Fruit fly (Drosophila melanogaster): ENCODE results near the gene aay.

- TF ChIP-seq CG10654 (GFP tag; optimal IDR thresholded peaks at IDR 0.05) (no peak), CG43689 (GFP tag; IDR thresholded peaks at IDR 0.05) (no peak), sima (GFP tag; optimal IDR thresholded peaks at IDR 0.05) (no peak), CG12155 (GFP tag; optimal IDR thresholded peaks at IDR 0.05) (no peak), CG14441 (GFP tag; IDR thresholded peaks at IDR 0.05) (no peak), trem (tag; optimal IDR thresholded peaks at IDR 0.05) (no peak), CTCF (GFP tag; optimal IDR thresholded peaks at IDR 0.05) (no peak)
Observed at dm6 chr3L:9431848-9432623, 9.0 kb downstream of the aay start.

All from whole organism, embryonic.